Worm (Caenorhabditis elegans): ENCODE measurements around the gene unc-64.
A peak's percentile ranks its signal among the peaks of the same experiment; 100 is the strongest.

DNA sequence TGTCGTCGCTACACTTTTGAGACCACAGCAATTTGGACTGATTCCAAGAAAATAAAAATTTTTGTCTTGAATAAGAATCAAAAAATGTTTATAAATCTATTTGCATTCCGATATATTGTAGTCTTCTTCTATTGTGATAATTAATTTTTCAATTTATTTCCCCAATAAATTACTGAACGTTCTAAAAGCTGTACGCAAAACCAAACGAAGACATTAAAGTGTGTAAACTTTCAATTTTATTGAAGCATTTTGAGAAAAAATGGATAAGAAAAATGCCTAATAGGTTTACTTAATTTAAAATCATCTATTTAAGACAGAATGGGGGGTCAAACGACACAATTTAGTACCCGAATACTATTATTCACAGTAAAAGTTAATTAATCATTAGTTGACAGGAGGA lies 25.5 kb downstream of the unc-64 start:
- TF ChIP-seq ztf-22 (GFP tag; optimal IDR thresholded peaks at IDR 0.05) (no peak), athp-1 (tag; optimal IDR thresholded peaks at IDR 0.05) (no peak), attf-6 (GFP tag; IDR thresholded peaks at IDR 0.05) (peak; percentile 53), him-1 (tag; optimal IDR thresholded peaks at IDR 0.05) (peak; percentile 14), K11D2.4 (GFP tag; IDR thresholded peaks at IDR 0.05) (no peak), pbrm-1 (GFP tag; IDR thresholded peaks at IDR 0.05) (no peak), snpc-4 (GFP tag; optimal IDR thresholded peaks at IDR 0.05) (no peak), snpc-4 (tag; optimal IDR thresholded peaks at IDR 0.05) (no peak), nhr-120 (GFP tag; IDR thresholded peaks at IDR 0.05) (no peak), sptf-2 (GFP tag; optimal IDR thresholded peaks at IDR 0.05) (no peak), Y53F4B.3 (GFP tag; IDR thresholded peaks at IDR 0.05) (no peak), F57A8.1 (GFP tag; optimal IDR thresholded peaks at IDR 0.05) (no peak), pha-4 (tag; optimal IDR thresholded peaks at IDR 0.05) (no peak)
